Worm (Caenorhabditis elegans) whole organism, L1 larva: ENCODE measurements around the gene K08D9.6.

Experiments
- C16A3.4 ChIP-seq: fragments of 150-350 bp; optimal IDR thresholded peaks from 2 replicates; lab custom pipeline; 2014; ENCODE audit warnings: missing biosample characterization, missing genetic modification characterization
- C34B4.2 ChIP-seq: sonication (generic microtip); optimal IDR thresholded peaks from 2 replicates; lab custom pipeline; 2017; ENCODE audit warnings: mild to moderate bottlenecking, missing genetic modification characterization, missing compliant biosample characterization
- F16B12.6 ChIP-seq: fragments of 150-350 bp; optimal IDR thresholded peaks from 2 replicates; lab custom pipeline; 2014; ENCODE audit warnings: missing biosample characterization, missing genetic modification characterization
- Y116A8C.19 ChIP-seq: sonication (generic microtip); optimal IDR thresholded peaks from 2 replicates; lab custom pipeline; 2016; ENCODE audit warnings: missing compliant biosample characterization, missing genetic modification characterization, borderline replicate concordance
- ceh-88 ChIP-seq: fragments of 200-800 bp; sonication (Bioruptor generic); IDR thresholded peaks from 2 replicates; pipeline ENCODE4 v1.3.6; 2022; ENCODE audit warnings: missing genetic modification characterization, missing compliant biosample characterization
- efl-3 ChIP-seq: fragments of 200-800 bp; sonication (Bioruptor generic); optimal IDR thresholded peaks from 2 replicates; lab custom pipeline; 2018; ENCODE audit warnings: mild to moderate bottlenecking, missing genetic modification characterization, missing compliant biosample characterization
- ets-5 ChIP-seq: fragments of 200-800 bp; sonication (Bioruptor generic); IDR thresholded peaks from 2 replicates; pipeline ENCODE4 v1.3.6; 2022; ENCODE audit warnings: missing genetic modification characterization, missing compliant biosample characterization
- irx-1 ChIP-seq: sonication (generic microtip); optimal IDR thresholded peaks from 2 replicates; lab custom pipeline; 2016; ENCODE audit warnings: missing genetic modification characterization, missing compliant biosample characterization
- lin-13 ChIP-seq: fragments of 150-350 bp; optimal IDR thresholded peaks from 2 replicates; lab custom pipeline; 2014; ENCODE audit warnings: missing biosample characterization, missing genetic modification reagents, missing genetic modification characterization
- lir-3 ChIP-seq: sonication (generic microtip); optimal IDR thresholded peaks from 2 replicates; lab custom pipeline; 2016; ENCODE audit warnings: mild to moderate bottlenecking, missing genetic modification characterization, moderate library complexity, missing compliant biosample characterization; ENCODE audit not compliant: poor library complexity
- nhr-19 ChIP-seq: fragments of 200-800 bp; sonication (Bioruptor generic); conservative IDR thresholded peaks from 2 replicates; pipeline ENCODE4 v1.3.6; 2022; ENCODE audit warnings: missing genetic modification characterization, missing compliant biosample characterization
- nhr-20 ChIP-seq: sonication (generic microtip); optimal IDR thresholded peaks from 2 replicates; lab custom pipeline; 2016; ENCODE audit warnings: mild to moderate bottlenecking, missing genetic modification characterization, missing compliant biosample characterization
- nhr-71 ChIP-seq: sonication (generic microtip); optimal IDR thresholded peaks from 2 replicates; lab custom pipeline; 2016; ENCODE audit warnings: mild to moderate bottlenecking, missing genetic modification characterization, moderate library complexity, missing compliant biosample characterization
- nhr-76 ChIP-seq: sonication (generic microtip); optimal IDR thresholded peaks from 2 replicates; lab custom pipeline; 2017; ENCODE audit warnings: missing biosample characterization, missing genetic modification characterization
- pag-3 ChIP-seq: sonication (generic microtip); optimal IDR thresholded peaks from 2 replicates; lab custom pipeline; 2017; ENCODE audit warnings: missing genetic modification characterization, mild to moderate bottlenecking, missing compliant biosample characterization, antibody characterized with exemption, borderline replicate concordance; ENCODE audit not compliant: insufficient read depth
- swsn-7 ChIP-seq: sonication (generic microtip); optimal IDR thresholded peaks from 2 replicates; lab custom pipeline; 2016; ENCODE audit warnings: missing genetic modification characterization, missing compliant biosample characterization
- tbx-2 ChIP-seq: sonication (generic microtip); optimal IDR thresholded peaks from 2 replicates; lab custom pipeline; 2016; ENCODE audit warnings: missing genetic modification characterization, missing compliant biosample characterization
- tlp-1 ChIP-seq: fragments of 150-350 bp; optimal IDR thresholded peaks from 2 replicates; lab custom pipeline; 2014; ENCODE audit warnings: missing biosample characterization, missing genetic modification characterization
- zip-4 ChIP-seq: fragments of 200-800 bp; sonication (Bioruptor generic); optimal IDR thresholded peaks from 2 replicates; lab custom pipeline; 2018; ENCODE audit warnings: mild to moderate bottlenecking, missing genetic modification characterization, moderate library complexity, missing compliant biosample characterization
- ztf-4 ChIP-seq: fragments of 150-350 bp; optimal IDR thresholded peaks from 2 replicates; lab custom pipeline; 2014; ENCODE audit warnings: missing biosample characterization, missing genetic modification characterization

Gene K08D9.6

ce11 chrV:3188043-3188442 is 46.7 kb downstream of the K08D9.6 start, which contains the start of gene lag-2:
Gene lag-2, plus strand, starts transcription at chrV:3188343.
- no peak for TF ChIP-seq nhr-71 (tag; lab: Kevin White, UChicago)
- TF ChIP-seq lin-13 (GFP tag; lab: Kevin White, UChicago), result no peak
- TF ChIP-seq ets-5, result no peak
- no peak for TF ChIP-seq irx-1 (tag; lab: Kevin White, UChicago)
- no peak for TF ChIP-seq F16B12.6
- TF ChIP-seq ceh-88 (GFP tag; lab: Robert Waterston, UW), result no peak
- TF ChIP-seq ztf-4 (tag; lab: Kevin White, UChicago), result no peak
- no peak for TF ChIP-seq lir-3
- TF ChIP-seq nhr-76 (tag; lab: Kevin White, UChicago), result no peak
- no peak for TF ChIP-seq nhr-20
- no peak for TF ChIP-seq C16A3.4 (tag; lab: Kevin White, UChicago)
- no peak for TF ChIP-seq zip-4 (GFP tag; lab: Kevin White, UChicago)

ce11 chrV:3185855-3186254 is 48.9 kb downstream of the K08D9.6 start:
- no peak for TF ChIP-seq tlp-1
- TF ChIP-seq efl-3 (GFP tag; lab: Kevin White, UChicago), result no peak
- TF ChIP-seq C34B4.2 (tag; lab: Kevin White, UChicago), result no peak
- no peak for TF ChIP-seq swsn-7 (tag; lab: Kevin White, UChicago)
- TF ChIP-seq Y116A8C.19 (tag; lab: Kevin White, UChicago), result no peak
- no peak for TF ChIP-seq nhr-19 (GFP tag; lab: Robert Waterston, UW)
- no peak for TF ChIP-seq tbx-2 (tag; lab: Kevin White, UChicago)
- no peak for TF ChIP-seq F16B12.6
- TF ChIP-seq pag-3 (tag; lab: Kevin White, UChicago), result no peak
